Worm (Caenorhabditis elegans): ENCODE measurements around the gene vpat-1.

ce11 chrX:1005026-1005425 lies 41.0 kb downstream of the vpat-1 start:
- no peak for TF ChIP-seq elt-1 (tag; optimal IDR thresholded peaks at IDR 0.05)
- TF ChIP-seq egl-27 (tag; optimal IDR thresholded peaks at IDR 0.05): no peak
- TF ChIP-seq lin-11 (tag; optimal IDR thresholded peaks at IDR 0.05): no peak
- TF ChIP-seq sma-9 (GFP tag; optimal IDR thresholded peaks at IDR 0.05): no peak
- no peak for TF ChIP-seq sma-9 (tag; optimal IDR thresholded peaks at IDR 0.05)
- TF ChIP-seq nhr-237 (tag; optimal IDR thresholded peaks at IDR 0.05): no peak
- TF ChIP-seq nhr-77 (tag; optimal IDR thresholded peaks at IDR 0.05): no peak
- no peak for TF ChIP-seq ztf-4 (tag; optimal IDR thresholded peaks at IDR 0.05)
- no peak for TF ChIP-seq lin-39 (tag; optimal IDR thresholded peaks at IDR 0.05)
- no peak for TF ChIP-seq nhr-11 (tag; optimal IDR thresholded peaks at IDR 0.05)
- TF ChIP-seq snpc-4 (tag; optimal IDR thresholded peaks at IDR 0.05): no peak
- TF ChIP-seq lin-13 (GFP tag; optimal IDR thresholded peaks at IDR 0.05): no peak
- TF ChIP-seq C34F6.9 (tag; optimal IDR thresholded peaks at IDR 0.05): no peak

All from whole organism, L2 larva.